Worm (Caenorhabditis elegans) whole organism, late embryonic: ENCODE results near the gene T04B2.3.

Experiments
- C08G9.2 ChIP-seq: sonication (generic microtip); optimal IDR thresholded peaks from 2 replicates; lab custom pipeline; 2016; ENCODE audit warnings: mild to moderate bottlenecking, missing genetic modification characterization, moderate library complexity, missing compliant biosample characterization
- F13H6.1 ChIP-seq: sonication (generic microtip); optimal IDR thresholded peaks from 2 replicates; lab custom pipeline; 2016; ENCODE audit warnings: missing genetic modification characterization, missing compliant biosample characterization
- K02D7.2 ChIP-seq: sonication (generic microtip); optimal IDR thresholded peaks from 2 replicates; lab custom pipeline; 2017; ENCODE audit warnings: mild to moderate bottlenecking, missing genetic modification characterization, missing compliant biosample characterization
- T23F11.4 ChIP-seq: fragments of 200-800 bp; sonication (Bioruptor generic); optimal IDR thresholded peaks from 2 replicates; lab custom pipeline; 2018; ENCODE audit warnings: mild to moderate bottlenecking, missing genetic modification characterization, missing compliant biosample characterization
- ahr-1 ChIP-seq: sonication (generic microtip); optimal IDR thresholded peaks from 2 replicates; lab custom pipeline; 2016; ENCODE audit warnings: missing genetic modification characterization, missing compliant biosample characterization
- ceh-14 ChIP-seq: sonication (generic microtip); optimal IDR thresholded peaks from 2 replicates; lab custom pipeline; 2016; ENCODE audit warnings: missing genotype, missing genetic modification characterization, missing compliant biosample characterization
- ceh-22 ChIP-seq: sonication (generic microtip); optimal IDR thresholded peaks from 2 replicates; lab custom pipeline; 2017; ENCODE audit warnings: missing biosample characterization, missing genetic modification characterization
- ceh-30 ChIP-seq: fragments of 150-350 bp; optimal IDR thresholded peaks from 2 replicates; lab custom pipeline; 2014; ENCODE audit warnings: missing biosample characterization, missing genetic modification characterization
- ceh-31 ChIP-seq: sonication (generic microtip); optimal IDR thresholded peaks from 2 replicates; lab custom pipeline; 2016; ENCODE audit warnings: missing genetic modification characterization, missing compliant biosample characterization
- ceh-45 ChIP-seq: fragments of 200-800 bp; sonication (Bioruptor generic); IDR thresholded peaks from 2 replicates; pipeline ENCODE4 v1.3.6; 2022; ENCODE audit warnings: missing genetic modification reagents, missing genetic modification characterization, missing compliant biosample characterization
- ceh-6 ChIP-seq: fragments of 200-800 bp; sonication (Bioruptor generic); optimal IDR thresholded peaks from 2 replicates; lab custom pipeline; 2018; ENCODE audit warnings: mild to moderate bottlenecking, missing genetic modification characterization, missing compliant biosample characterization
- ceh-9 ChIP-seq: sonication (generic microtip); optimal IDR thresholded peaks from 2 replicates; lab custom pipeline; 2016; ENCODE audit warnings: mild to moderate bottlenecking, missing genetic modification characterization, inconsistent platforms, missing compliant biosample characterization
- che-1 ChIP-seq: sonication (generic microtip); optimal IDR thresholded peaks from 2 replicates; lab custom pipeline; 2016; ENCODE audit warnings: mild to moderate bottlenecking, missing genetic modification characterization, missing compliant biosample characterization
- dmd-4 ChIP-seq: sonication (generic microtip); optimal IDR thresholded peaks from 2 replicates; lab custom pipeline; 2016; ENCODE audit warnings: borderline replicate concordance, missing genetic modification characterization, missing compliant biosample characterization
- dve-1 ChIP-seq: sonication (generic microtip); optimal IDR thresholded peaks from 2 replicates; lab custom pipeline; 2017; ENCODE audit warnings: antibody characterized with exemption, mild to moderate bottlenecking, missing genetic modification characterization, missing compliant biosample characterization
- elt-2 ChIP-seq: sonication (generic microtip); optimal IDR thresholded peaks from 2 replicates; lab custom pipeline; 2016; ENCODE audit warnings: missing genetic modification reagents, missing genetic modification characterization, missing compliant biosample characterization
- ets-4 ChIP-seq: sonication (generic microtip); optimal IDR thresholded peaks from 2 replicates; lab custom pipeline; 2016; ENCODE audit warnings: missing genetic modification characterization, missing compliant biosample characterization
- eyg-1 ChIP-seq: sonication (generic microtip); optimal IDR thresholded peaks from 2 replicates; lab custom pipeline; 2016; ENCODE audit warnings: missing genotype, missing genetic modification characterization, missing compliant biosample characterization
- hlh-13 ChIP-seq: fragments of 200-800 bp; sonication (Bioruptor generic); optimal IDR thresholded peaks from 2 replicates; lab custom pipeline; 2018; ENCODE audit warnings: mild to moderate bottlenecking, missing genetic modification characterization, missing compliant biosample characterization
- hlh-8 ChIP-seq: sonication (generic microtip); optimal IDR thresholded peaks from 2 replicates; lab custom pipeline; 2016; ENCODE audit warnings: missing genotype, missing genetic modification characterization, missing compliant biosample characterization
- lim-6 ChIP-seq: sonication (generic microtip); optimal IDR thresholded peaks from 2 replicates; lab custom pipeline; 2016; ENCODE audit warnings: missing genetic modification characterization, missing compliant biosample characterization
- nfya-1 ChIP-seq: sonication (generic microtip); optimal IDR thresholded peaks from 2 replicates; lab custom pipeline; 2017; ENCODE audit warnings: missing genetic modification characterization, mild to moderate bottlenecking, missing compliant biosample characterization, antibody characterized with exemption, moderate library complexity
- odd-2 ChIP-seq: sonication (generic microtip); optimal IDR thresholded peaks from 2 replicates; lab custom pipeline; 2017; ENCODE audit warnings: antibody characterized with exemption, mild to moderate bottlenecking, missing genetic modification characterization, missing compliant biosample characterization
- pag-3 ChIP-seq: sonication (generic microtip); optimal IDR thresholded peaks from 2 replicates; lab custom pipeline; 2016; ENCODE audit warnings: missing compliant biosample characterization, missing genetic modification characterization, borderline replicate concordance
- pax-1 ChIP-seq: fragments of 150-350 bp; optimal IDR thresholded peaks from 2 replicates; lab custom pipeline; 2014; ENCODE audit warnings: missing biosample characterization, missing genetic modification characterization
- pha-4 ChIP-seq: fragments of 150-350 bp; optimal IDR thresholded peaks from 2 replicates; lab custom pipeline; 2018; ENCODE audit warnings: missing biosample characterization, missing genetic modification reagents, missing genetic modification characterization
- pros-1 ChIP-seq: fragments of 150-350 bp; optimal IDR thresholded peaks from 2 replicates; lab custom pipeline; 2014; ENCODE audit warnings: missing biosample characterization, missing genetic modification reagents, missing genetic modification characterization
- ref-2 ChIP-seq: sonication (generic microtip); optimal IDR thresholded peaks from 2 replicates; lab custom pipeline; 2016; ENCODE audit warnings: missing genetic modification characterization, missing compliant biosample characterization
- sox-2 ChIP-seq: fragments of 200-800 bp; sonication (Bioruptor generic); IDR thresholded peaks from 2 replicates; pipeline ENCODE4 v1.3.6; 2022; ENCODE audit warnings: missing genetic modification reagents, missing genetic modification characterization, missing compliant biosample characterization
- sox-4 ChIP-seq: sonication (generic microtip); optimal IDR thresholded peaks from 2 replicates; lab custom pipeline; 2017; ENCODE audit warnings: mild to moderate bottlenecking, missing genetic modification characterization, inconsistent platforms, missing compliant biosample characterization
- syd-9 ChIP-seq: sonication (generic microtip); optimal IDR thresholded peaks from 2 replicates; lab custom pipeline; 2016; ENCODE audit warnings: mild to moderate bottlenecking, missing genetic modification characterization, moderate library complexity, missing compliant biosample characterization
- tbx-2 ChIP-seq: sonication (generic microtip); optimal IDR thresholded peaks from 2 replicates; lab custom pipeline; 2016; ENCODE audit warnings: missing genetic modification characterization, missing compliant biosample characterization
- tbx-7 ChIP-seq: sonication (generic microtip); optimal IDR thresholded peaks from 2 replicates; lab custom pipeline; 2016; ENCODE audit warnings: missing genotype, missing genetic modification characterization, missing compliant biosample characterization
- ttx-3 ChIP-seq: sonication (generic microtip); optimal IDR thresholded peaks from 2 replicates; lab custom pipeline; 2016; ENCODE audit warnings: missing genetic modification reagents, missing genetic modification characterization, missing compliant biosample characterization
- unc-3 ChIP-seq, 2 experiments: fragments of 200-800 bp in 1 of 2; sonication (Bioruptor generic) in 1 of 2; sonication (generic microtip) in 1 of 2; conservative IDR thresholded peaks in 1 of 2; optimal IDR thresholded peaks in 1 of 2; 2 replicates each; pipeline versions ENCODE4 v1.3.6 to Lab custom; 2016 to 2022; ENCODE audit warnings: missing compliant biosample characterization in 2 of 2, missing genetic modification characterization in 2 of 2, missing genetic modification reagents in 1 of 2
- unc-42 ChIP-seq: sonication (generic microtip); optimal IDR thresholded peaks from 2 replicates; lab custom pipeline; 2016; ENCODE audit warnings: missing genotype, missing genetic modification characterization, missing compliant biosample characterization
- unc-55 ChIP-seq: sonication (generic microtip); optimal IDR thresholded peaks from 2 replicates; lab custom pipeline; 2017; ENCODE audit warnings: missing biosample characterization, missing genetic modification reagents, missing genetic modification characterization
- unc-86 ChIP-seq: sonication (generic microtip); optimal IDR thresholded peaks from 2 replicates; lab custom pipeline; 2016; ENCODE audit warnings: missing genetic modification characterization, missing compliant biosample characterization

The T04B2.3 gene

ce11 chrIV:10063941-10064340, 16.7 kb downstream of the T04B2.3 start:
- TF ChIP-seq elt-2: no peak
- TF ChIP-seq nfya-1 (tag; lab: Kevin White, UChicago): no peak
- no peak for TF ChIP-seq dve-1 (tag; lab: Kevin White, UChicago)
- no peak for TF ChIP-seq K02D7.2
- TF ChIP-seq ceh-45 (GFP tag; lab: Robert Waterston, UW): no peak
- TF ChIP-seq hlh-8 (tag; lab: Kevin White, UChicago): no peak
- no peak for TF ChIP-seq dmd-4 (tag; lab: Kevin White, UChicago)
- TF ChIP-seq lim-6 (tag; lab: Kevin White, UChicago): no peak
- no peak for TF ChIP-seq pros-1
- TF ChIP-seq tbx-7 (tag; lab: Kevin White, UChicago): no peak
- TF ChIP-seq hlh-13: no peak

- TF ChIP-seq sox-2 (GFP tag; lab: Robert Waterston, UW) (no peak), unc-55 (GFP tag; lab: Kevin White, UChicago) (peak; percentile 99)
Observed at ce11 chrIV:10065159-10065558, 18.0 kb downstream of the T04B2.3 start.

- TF ChIP-seq pros-1 (no peak), ceh-22 (tag; lab: Kevin White, UChicago) (no peak), tbx-7 (tag; lab: Kevin White, UChicago) (no peak), pax-1 (tag; lab: Kevin White, UChicago) (peak; percentile 38), elt-2 (peak; percentile 54), ttx-3 (tag; lab: Kevin White, UChicago) (no peak), lim-6 (tag; lab: Kevin White, UChicago) (no peak), C08G9.2 (no peak)
- TF ChIP-seq, all 69 proteins: peak for 2
Observed at ce11 chrIV:10066456-10066855, 19.2 kb downstream of the T04B2.3 start.

ce11 chrIV:10067541-10067940, 20.3 kb downstream of the T04B2.3 start, which contains the start of gene cwn-2:
cwn-2 (plus strand) TSS chrIV:10067816.
- TF ChIP-seq sox-4 (tag; lab: Kevin White, UChicago): no peak
- no peak for TF ChIP-seq pha-4 (tag; lab: Kevin White, UChicago)
- TF ChIP-seq syd-9 (tag; lab: Kevin White, UChicago): no peak
- no peak for TF ChIP-seq ceh-9 (tag; lab: Kevin White, UChicago)
- TF ChIP-seq unc-42: peak; percentile 11
- TF ChIP-seq unc-3 (GFP tag; conservative IDR thresholded peaks at IDR 0.05; lab: Robert Waterston, UW): no peak
- no peak for TF ChIP-seq unc-3 (tag; optimal IDR thresholded peaks at IDR 0.05; lab: Kevin White, UChicago)
- no peak for TF ChIP-seq odd-2 (tag; lab: Kevin White, UChicago)
- TF ChIP-seq ets-4 (tag; lab: Kevin White, UChicago): no peak

- no peak for TF ChIP-seq ceh-45 (GFP tag; lab: Robert Waterston, UW)
- TF ChIP-seq ceh-30 (tag; lab: Kevin White, UChicago): no peak
- TF ChIP-seq F13H6.1: no peak
- TF ChIP-seq eyg-1 (tag; lab: Kevin White, UChicago): no peak
- no peak for TF ChIP-seq unc-3 (GFP tag; conservative IDR thresholded peaks at IDR 0.05; lab: Robert Waterston, UW)
- no peak for TF ChIP-seq unc-3 (tag; optimal IDR thresholded peaks at IDR 0.05; lab: Kevin White, UChicago)
- TF ChIP-seq che-1 (tag; lab: Kevin White, UChicago): no peak
- TF ChIP-seq pag-3 (tag; lab: Kevin White, UChicago): no peak
- no peak for TF ChIP-seq ref-2 (tag; lab: Kevin White, UChicago)
- no peak for TF ChIP-seq lim-6 (tag; lab: Kevin White, UChicago)
- no peak for TF ChIP-seq ahr-1 (tag; lab: Kevin White, UChicago)
- TF ChIP-seq tbx-7 (tag; lab: Kevin White, UChicago): no peak
- TF ChIP-seq ceh-31 (tag; lab: Kevin White, UChicago): no peak
- TF ChIP-seq ceh-14: no peak
- TF ChIP-seq tbx-2: no peak
- no peak for TF ChIP-seq ceh-9 (tag; lab: Kevin White, UChicago)
- no peak for TF ChIP-seq unc-42
- TF ChIP-seq T23F11.4 (GFP tag; lab: Kevin White, UChicago): no peak
- no peak for TF ChIP-seq unc-86 (tag; lab: Kevin White, UChicago)
- no peak for TF ChIP-seq nfya-1 (tag; lab: Kevin White, UChicago)
- TF ChIP-seq ceh-6 (GFP tag; lab: Kevin White, UChicago): no peak
Observed at ce11 chrIV:10068266-10068665, 21.1 kb downstream of the T04B2.3 start.
